Fruit fly (Drosophila melanogaster) whole organism: ENCODE results near the gene CG14615.

Source experiments
- CG8478 ChIP-seq: fragments of >200 bp; optimal IDR thresholded peaks from 2 replicates; lab custom pipeline; 2018; ENCODE audit warnings: inconsistent platforms
- Dll ChIP-seq: fragments of >200 bp; optimal IDR thresholded peaks from 2 replicates; lab custom pipeline; 2017
- EcR ChIP-seq, 2 experiments: fragments of >200 bp; optimal IDR thresholded peaks; 2 replicates each; lab custom pipeline; 2017; ENCODE audit warnings: missing biosample characterization in 2 of 2, missing genetic modification characterization in 2 of 2, missing genetic modification reagents in 2 of 2
- pan ChIP-seq: fragments of >200 bp; optimal IDR thresholded peaks from 2 replicates; lab custom pipeline; 2017
- psq ChIP-seq: fragments of >200 bp; optimal IDR thresholded peaks from 2 replicates; lab custom pipeline; 2017
- usp ChIP-seq: fragments of >200 bp; optimal IDR thresholded peaks from 2 replicates; lab custom pipeline; 2017; ENCODE audit warnings: missing biosample characterization, missing genetic modification characterization, mixed read lengths

Gene CG14615

DNA sequence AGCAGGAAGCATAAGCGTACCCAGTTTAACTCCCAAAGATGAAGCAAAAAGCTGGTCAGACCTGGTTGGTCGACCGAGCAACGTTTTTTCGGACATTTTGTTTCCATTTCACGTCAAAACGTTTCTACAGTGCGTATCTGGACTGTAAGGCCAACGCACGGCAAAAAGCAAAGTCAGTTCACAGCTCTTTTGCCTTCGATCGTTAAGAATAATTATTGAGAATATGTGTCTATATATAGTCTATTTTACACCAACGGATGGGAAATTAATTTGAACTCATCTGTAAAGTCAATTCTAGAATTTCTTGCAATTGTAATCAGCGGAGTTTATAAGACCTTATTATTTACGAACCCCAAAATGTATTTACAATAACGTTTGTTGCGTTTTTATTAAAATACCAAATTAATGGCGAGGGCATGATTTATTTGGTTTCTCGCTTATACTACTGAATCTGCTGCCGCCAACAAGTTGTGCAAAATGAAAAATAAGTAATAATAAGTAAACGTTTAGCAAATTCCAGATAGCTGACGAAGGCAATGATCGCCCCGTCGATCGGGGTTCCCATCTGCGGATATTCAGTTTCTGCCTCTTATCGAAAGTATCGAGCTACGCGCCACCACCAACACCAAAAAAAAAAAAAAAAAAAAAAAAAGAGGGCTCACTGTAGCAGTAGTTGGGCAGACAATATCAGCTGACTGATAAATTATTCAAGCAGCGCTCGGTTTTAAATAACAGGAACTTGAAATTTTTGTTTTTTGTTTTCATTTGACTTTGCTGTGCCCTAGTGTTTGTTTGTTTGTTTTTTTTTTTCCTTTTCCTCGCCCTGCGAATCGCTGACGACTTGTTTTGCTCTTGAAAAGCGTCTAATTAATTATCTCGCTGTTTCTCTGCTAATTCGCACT lies 28.6 kb upstream of the CG14615 start:
- no peak for TF ChIP-seq Dll (lab: Kevin White, UChicago)
- no peak for TF ChIP-seq EcR (GFP tag; optimal IDR thresholded peaks at IDR 0.05; lab: Kevin White, UChicago)
- no peak for TF ChIP-seq pan (lab: Kevin White, UChicago)

DNA sequence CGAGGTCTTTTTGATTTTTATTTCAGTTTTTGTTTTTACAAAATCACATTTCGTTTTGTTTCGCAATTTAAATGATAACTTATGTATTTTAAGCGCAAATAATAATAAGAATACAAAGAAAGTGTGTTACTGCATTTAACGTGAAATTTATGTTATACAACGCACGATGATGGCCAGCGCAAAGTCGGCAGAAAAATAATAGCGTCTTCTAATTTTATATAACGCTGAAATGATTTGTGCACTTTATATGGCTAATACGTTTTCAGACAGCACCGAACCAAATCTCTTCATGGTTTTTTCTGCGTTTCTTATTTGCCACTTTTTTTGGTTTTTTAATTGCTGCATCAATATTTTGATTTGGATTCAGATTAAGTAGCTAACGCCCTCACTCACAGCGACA lies 25.6 kb upstream of the CG14615 start:
- no peak for TF ChIP-seq pan (lab: Kevin White, UChicago)
- TF ChIP-seq psq (lab: Kevin White, UChicago) = no peak

DNA sequence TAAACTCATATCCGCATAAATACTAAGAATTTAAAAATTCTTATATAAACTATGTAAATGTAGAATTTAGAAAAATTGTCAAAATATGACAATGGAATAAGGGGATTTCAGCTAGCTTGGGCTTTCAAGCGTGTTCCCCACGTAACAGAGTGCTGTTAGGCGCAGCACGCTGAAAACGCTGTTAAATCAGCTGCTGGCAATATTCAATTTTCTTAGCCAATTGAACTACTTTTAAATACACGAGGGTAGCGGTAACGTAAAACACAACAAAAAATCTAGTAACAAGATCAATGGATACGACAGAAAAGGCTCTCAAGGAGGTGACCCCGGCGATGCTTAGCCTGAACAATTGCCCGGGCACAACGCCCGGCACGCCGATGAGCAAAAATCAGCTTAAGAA lies 24.2 kb upstream of the CG14615 start, which contains the start of gene CG14618:
Gene CG14618 (plus strand): TSS at position 179 of the 400 bp plus-strand sequence.
- TF ChIP-seq usp (GFP tag; lab: Kevin White, UChicago) = no peak
- TF ChIP-seq pan (lab: Kevin White, UChicago) = no peak
- TF ChIP-seq CG8478 (lab: Kevin White, UChicago) = no peak
- TF ChIP-seq psq (lab: Kevin White, UChicago) = no peak
- TF ChIP-seq Dll (lab: Kevin White, UChicago) = no peak
- no peak for TF ChIP-seq EcR (GFP tag; optimal IDR thresholded peaks at IDR 0.05; lab: Kevin White, UChicago)

DNA sequence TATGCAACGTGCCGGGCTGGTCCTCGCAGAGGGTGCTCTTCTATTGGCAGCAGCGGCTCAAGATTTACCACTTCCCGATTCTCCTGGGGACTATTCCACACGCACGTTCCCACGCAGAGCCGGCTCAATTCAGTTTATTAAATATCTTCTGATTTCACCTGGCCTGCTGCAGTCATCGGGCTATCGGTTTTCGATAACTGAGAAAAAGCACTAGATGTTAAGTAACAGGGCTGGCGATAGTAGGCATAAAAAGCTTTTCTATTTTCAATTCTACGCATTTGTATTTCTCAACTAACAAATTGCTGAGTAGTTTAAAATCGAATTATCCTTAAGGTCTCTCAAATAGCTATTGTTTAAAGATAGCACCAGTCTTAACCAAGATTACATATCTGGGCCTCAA lies 22.5 kb upstream of the CG14615 start, which contains the start of gene CG14613:
Gene CG14613 (minus strand): TSS at position 203 of the 400 bp plus-strand sequence.
- no peak for TF ChIP-seq psq (lab: Kevin White, UChicago)
- no peak for TF ChIP-seq EcR (GFP tag; optimal IDR thresholded peaks at IDR 0.05; lab: Kevin White, UChicago)
- no peak for TF ChIP-seq CG8478 (lab: Kevin White, UChicago)
- TF ChIP-seq usp (GFP tag; lab: Kevin White, UChicago) = no peak
- no peak for TF ChIP-seq Dll (lab: Kevin White, UChicago)
- TF ChIP-seq pan (lab: Kevin White, UChicago) = no peak

DNA sequence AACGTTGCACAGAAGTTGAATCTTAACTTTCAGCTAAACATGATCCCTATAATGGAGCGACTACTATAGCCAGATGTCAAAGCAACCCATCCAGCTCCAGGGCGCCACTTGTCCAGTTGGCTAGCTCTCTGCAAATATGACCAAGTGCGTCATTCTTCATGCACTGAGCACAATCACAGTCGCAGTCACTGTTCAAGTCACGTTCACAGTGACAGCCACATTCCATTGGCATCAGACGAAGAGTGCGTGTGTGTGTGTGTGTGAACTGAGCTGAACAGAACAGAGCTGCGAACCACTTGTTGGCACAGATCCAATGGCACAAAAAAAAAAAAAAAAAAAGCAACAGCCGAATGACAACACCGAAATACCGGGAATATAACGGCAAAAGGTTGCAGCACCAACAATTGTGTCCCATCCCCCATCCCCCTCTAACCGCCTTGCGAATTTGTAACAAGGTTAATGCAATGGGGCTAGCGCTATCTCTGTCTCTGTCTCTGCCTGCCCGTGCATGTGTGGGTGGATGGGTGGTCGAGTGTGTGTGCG lies 12.0 kb upstream of the CG14615 start:
- TF ChIP-seq CG8478 (lab: Kevin White, UChicago) (no peak), EcR (GFP tag; optimal IDR thresholded peaks at IDR 0.05; lab: Kevin White, UChicago) (no peak), psq (lab: Kevin White, UChicago) (no peak), pan (lab: Kevin White, UChicago) (no peak), usp (GFP tag; lab: Kevin White, UChicago) (no peak), Dll (lab: Kevin White, UChicago) (no peak)

DNA sequence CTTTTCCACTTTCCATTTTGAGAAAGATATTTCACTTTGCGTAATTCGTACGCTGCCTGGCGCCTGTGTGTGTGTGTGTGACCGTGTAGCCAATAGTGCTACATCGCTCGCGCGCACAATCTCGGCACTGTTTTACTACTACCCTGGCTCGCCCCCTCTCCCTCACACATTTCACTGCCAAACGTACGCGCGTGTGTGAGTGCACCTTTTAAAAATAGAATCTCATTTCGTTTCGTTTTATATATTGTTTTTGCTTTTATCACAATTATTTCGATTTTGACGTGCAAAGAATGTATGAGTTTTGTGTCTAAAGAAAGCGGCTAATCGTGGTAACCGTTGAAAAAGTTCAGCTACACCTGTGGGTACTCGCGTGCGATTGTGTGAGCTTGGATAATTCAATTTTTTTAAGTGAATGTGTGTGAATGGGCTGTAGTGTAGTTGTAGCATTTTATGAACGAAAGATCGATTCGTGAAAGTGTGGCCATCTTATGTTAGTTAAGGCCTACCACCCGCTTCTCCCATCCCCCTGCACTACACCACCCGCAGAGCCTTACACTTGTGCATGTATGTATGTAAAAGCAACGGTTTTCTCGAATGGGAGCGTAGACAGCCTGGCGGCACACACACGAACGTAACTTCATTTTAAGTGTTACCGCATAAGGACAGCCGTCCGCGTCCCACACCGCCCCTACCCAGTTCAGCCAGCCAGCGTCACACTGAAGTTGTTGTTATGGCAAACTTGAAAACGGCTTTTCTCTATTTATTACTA lies 7.1 kb upstream of the CG14615 start:
- TF ChIP-seq CG8478 (lab: Kevin White, UChicago) (no peak), Dll (lab: Kevin White, UChicago) (no peak), psq (lab: Kevin White, UChicago) (no peak), EcR (GFP tag; optimal IDR thresholded peaks at IDR 0.05; lab: Kevin White, UChicago) (no peak), pan (lab: Kevin White, UChicago) (no peak), usp (GFP tag; lab: Kevin White, UChicago) (no peak)

DNA sequence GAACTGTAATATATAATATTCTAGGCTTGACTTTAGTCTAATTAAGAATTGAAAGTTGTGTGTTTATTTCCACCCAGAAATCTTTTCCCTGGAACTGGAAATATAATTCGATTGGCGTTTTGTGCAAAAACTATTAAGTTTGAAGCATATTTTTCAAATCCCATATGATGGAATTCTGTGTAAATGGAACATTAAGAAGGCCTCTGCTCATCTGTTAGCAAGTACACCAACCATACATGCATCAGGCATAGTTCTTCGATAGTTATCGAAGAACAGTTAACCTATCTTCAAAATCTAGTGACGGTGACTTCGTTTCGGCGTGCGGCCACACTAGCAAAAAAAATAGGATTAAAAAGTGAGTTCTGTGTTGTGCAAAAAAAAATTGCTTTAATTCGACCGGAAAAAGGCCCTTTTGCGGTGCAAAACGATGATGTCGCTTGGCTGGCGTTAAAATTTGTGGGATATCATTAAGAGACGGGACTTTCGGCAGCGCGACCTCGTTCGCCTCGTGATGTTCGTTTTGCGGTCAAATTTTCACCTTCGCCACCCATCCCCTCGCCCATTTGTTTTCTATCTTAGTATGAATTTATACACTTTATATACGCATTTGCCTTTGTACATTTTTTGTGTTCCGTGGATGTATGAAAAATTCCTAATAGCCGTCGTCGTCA lies 6.4 kb upstream of the CG14615 start, which contains the start of gene Usp2:
Gene Usp2 (plus strand): TSS at position 295 of the 671 bp plus-strand sequence.
- TF ChIP-seq CG8478 (lab: Kevin White, UChicago) (no peak), psq (lab: Kevin White, UChicago) (no peak), usp (GFP tag; lab: Kevin White, UChicago) (no peak), Dll (lab: Kevin White, UChicago) (no peak), pan (lab: Kevin White, UChicago) (no peak), EcR (GFP tag; optimal IDR thresholded peaks at IDR 0.05; lab: Kevin White, UChicago) (no peak)

DNA sequence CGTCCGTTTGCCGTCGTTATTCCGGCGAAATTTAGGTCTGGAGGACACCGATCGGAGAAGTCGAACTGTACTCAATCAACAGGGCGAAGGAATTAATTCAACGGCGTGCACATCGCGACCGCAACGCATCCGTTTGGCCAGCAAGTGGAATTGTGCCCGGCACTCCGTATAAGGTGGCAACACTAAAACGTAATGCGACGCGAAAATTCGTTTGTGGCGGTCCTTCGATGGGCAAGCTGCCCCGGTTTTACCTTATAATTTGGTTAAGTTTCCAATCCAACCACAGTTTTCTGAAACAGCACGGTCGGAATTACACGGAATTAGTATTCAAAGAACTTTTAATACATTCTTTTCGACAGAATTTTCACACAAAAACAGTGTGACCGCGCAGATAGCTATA lies 5.7 kb upstream of the CG14615 start, which contains the start of gene wap:
Gene wap (minus strand): TSS at position 400 of the 400 bp plus-strand sequence.
- no peak for TF ChIP-seq CG8478 (lab: Kevin White, UChicago)
- TF ChIP-seq pan (lab: Kevin White, UChicago) = no peak
- TF ChIP-seq EcR (GFP tag; optimal IDR thresholded peaks at IDR 0.05; lab: Kevin White, UChicago) = no peak
- TF ChIP-seq usp (GFP tag; lab: Kevin White, UChicago) = no peak
- TF ChIP-seq Dll (lab: Kevin White, UChicago) = no peak
- TF ChIP-seq psq (lab: Kevin White, UChicago) = no peak

DNA sequence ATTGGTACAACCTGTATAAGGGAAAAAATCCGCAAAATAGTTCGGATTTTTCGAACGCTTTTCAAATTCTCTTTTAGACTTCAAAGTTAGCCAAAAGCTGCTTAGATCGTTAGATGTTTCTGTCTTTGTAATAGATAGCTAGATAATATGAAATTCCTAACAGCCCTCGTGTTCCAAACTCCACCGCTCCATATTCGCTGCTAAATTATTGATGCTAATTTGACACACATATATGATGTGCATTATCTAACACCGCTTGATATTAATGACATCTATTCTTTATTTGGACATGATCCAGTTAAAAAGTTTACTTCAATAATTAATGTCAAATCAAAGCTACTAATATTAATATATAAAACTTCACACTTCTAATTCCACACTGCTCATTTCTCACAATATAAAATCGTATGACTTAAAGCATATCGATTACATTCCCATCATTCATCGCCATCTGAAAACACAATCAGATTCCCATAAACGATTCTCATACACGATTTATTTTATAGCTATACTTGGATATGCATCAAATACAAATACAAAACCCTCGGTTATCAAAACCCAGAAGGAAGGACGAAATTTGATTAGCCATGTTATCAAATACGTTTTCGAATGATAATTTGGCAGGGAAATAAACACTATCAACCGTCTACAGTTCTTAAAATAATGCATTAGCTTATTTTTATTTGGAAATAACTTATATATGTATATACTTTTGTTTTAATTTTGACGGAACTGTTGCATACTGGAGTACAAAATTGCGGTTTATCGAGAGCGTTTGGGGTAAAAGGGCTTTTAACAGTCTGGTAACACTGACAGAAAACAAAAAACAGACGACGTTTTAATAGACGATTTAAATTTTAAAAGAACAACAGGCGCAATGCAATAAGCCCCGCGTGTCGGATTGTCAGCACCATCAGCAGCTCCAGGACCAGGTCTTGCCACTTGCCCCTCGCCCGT lies 5.1 kb downstream of the CG14615 start, which contains the start of gene CG14621:
Gene CG14621 (plus strand): TSS at position 274 of the 957 bp plus-strand sequence.
- TF ChIP-seq psq (lab: Kevin White, UChicago) (no peak), EcR (GFP tag; optimal IDR thresholded peaks at IDR 0.05; lab: Kevin White, UChicago) (no peak), Dll (lab: Kevin White, UChicago) (no peak), pan (lab: Kevin White, UChicago) (no peak), CG8478 (lab: Kevin White, UChicago) (no peak), usp (GFP tag; lab: Kevin White, UChicago) (no peak)
